Worm (Caenorhabditis elegans): Measurements from ENCODE around the gene F17C11.22.
A peak's percentile ranks its signal among the peaks of the same experiment; 100 is the strongest.

The F17C11.22 gene

DNA sequence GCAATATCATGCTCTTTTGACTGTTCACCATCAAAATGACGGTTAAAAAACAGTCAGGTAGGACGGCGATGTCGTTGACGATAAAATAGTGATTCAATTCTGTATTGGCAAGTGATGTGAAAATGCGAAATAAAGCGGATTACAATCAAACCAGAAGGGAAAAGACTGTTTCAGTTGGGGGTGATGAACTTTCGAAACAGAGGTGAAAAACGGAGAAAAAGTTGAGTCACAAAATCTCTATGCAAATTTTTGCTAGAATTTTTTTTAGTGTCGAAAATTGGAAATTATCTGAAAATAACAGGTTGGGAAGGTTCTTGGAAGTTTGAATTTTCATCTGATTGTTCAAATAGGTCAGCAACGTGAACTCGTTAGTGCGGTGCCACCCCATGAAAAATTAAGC, 48.2 kb downstream of the F17C11.22 start, which contains the start of gene nas-31:
TSS of gene nas-31 (minus strand) at position 101 of the 400 bp plus-strand sequence.
- TF ChIP-seq lin-15B (tag; optimal IDR thresholded peaks at IDR 0.05) (no peak), nhr-28 (tag; optimal IDR thresholded peaks at IDR 0.05) (no peak), aha-1 (tag) (peak; percentile 36), unc-62 (GFP tag; optimal IDR thresholded peaks at IDR 0.05 in 1 of 2) (peak in 1 of 2 experiments; percentile 58), unc-62 (tag; optimal IDR thresholded peaks at IDR 0.05) (no peak)

DNA sequence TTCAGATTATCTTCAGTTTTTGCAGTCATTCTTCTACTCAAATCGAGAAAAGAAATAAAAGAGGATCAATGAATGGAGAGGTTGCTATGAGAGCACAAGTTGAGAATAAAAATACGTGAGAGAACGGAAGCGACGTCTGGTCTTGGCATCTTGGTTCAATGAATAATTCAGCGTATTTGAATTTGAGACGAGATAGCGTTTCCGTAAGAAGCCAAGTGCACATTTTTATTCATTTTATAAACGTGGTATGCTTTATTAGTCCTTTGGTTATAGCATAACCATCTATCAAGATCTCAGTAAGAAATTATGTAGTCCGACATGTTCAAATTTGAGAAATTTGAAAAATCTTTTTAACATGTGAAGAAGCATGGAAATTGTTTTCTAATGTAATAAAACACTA, 51.6 kb downstream of the F17C11.22 start, which contains the start of gene F58B4.2:
TSS of gene F58B4.2 (minus strand) at position 101 of the 400 bp plus-strand sequence.
- TF ChIP-seq fos-1 (tag; optimal IDR thresholded peaks at IDR 0.05) = no peak
- no peak for TF ChIP-seq ztf-11 (tag; optimal IDR thresholded peaks at IDR 0.05)
- TF ChIP-seq ceh-82 (tag; optimal IDR thresholded peaks at IDR 0.05) = no peak
- TF ChIP-seq F26F4.8 (GFP tag; conservative IDR thresholded peaks at IDR 0.05) = no peak
- TF ChIP-seq hlh-11 (tag; optimal IDR thresholded peaks at IDR 0.05) = no peak
- no peak for TF ChIP-seq duxl-1 (tag; optimal IDR thresholded peaks at IDR 0.05; ENCODE audit: poor library complexity)
- TF ChIP-seq pqm-1 (tag; optimal IDR thresholded peaks at IDR 0.05) = no peak
- TF ChIP-seq Y5F2A.4 (GFP tag; optimal IDR thresholded peaks at IDR 0.05) = no peak
- no peak for TF ChIP-seq mxl-3 (GFP tag; optimal IDR thresholded peaks at IDR 0.05)
- no peak for TF ChIP-seq spr-3 (GFP tag; optimal IDR thresholded peaks at IDR 0.05)

Data from whole organism, L4 larva.